Worm (Caenorhabditis elegans) whole organism, L2 larva: ENCODE data around the gene nhr-146.
"Not testable (repeated sequence)": the region's sequence is repeated elsewhere in the genome, so short reads cannot be mapped to it uniquely, and the experiment has no call there.

Source experiments
- C34F6.9 ChIP-seq: fragments of 150-350 bp; optimal IDR thresholded peaks from 2 replicates; lab custom pipeline; 2014; ENCODE audit warnings: missing biosample characterization, missing genetic modification characterization
- R02D3.7 ChIP-seq: fragments of 150-350 bp; optimal IDR thresholded peaks from 2 replicates; lab custom pipeline; 2014; ENCODE audit warnings: missing biosample characterization, missing genetic modification characterization
- alr-1 ChIP-seq: fragments of 150-350 bp; optimal IDR thresholded peaks from 2 replicates; lab custom pipeline; 2014; ENCODE audit warnings: missing biosample characterization, missing genetic modification characterization
- aly-2 ChIP-seq: fragments of 150-350 bp; optimal IDR thresholded peaks from 2 replicates; lab custom pipeline; 2014; ENCODE audit warnings: missing biosample characterization, missing genetic modification characterization
- ama-1 ChIP-seq: fragments of 150-350 bp; optimal IDR thresholded peaks from 2 replicates; lab custom pipeline; 2018; ENCODE audit warnings: inconsistent platforms
- blmp-1 ChIP-seq: sonication (generic microtip); optimal IDR thresholded peaks from 2 replicates; lab custom pipeline; 2017; ENCODE audit warnings: missing genetic modification characterization, mild to moderate bottlenecking, missing compliant biosample characterization, antibody characterized with exemption, moderate library complexity; ENCODE audit not compliant: insufficient read depth
- ceh-16 ChIP-seq: fragments of 150-350 bp; optimal IDR thresholded peaks from 2 replicates; lab custom pipeline; 2014; ENCODE audit warnings: missing biosample characterization, missing genetic modification characterization
- ceh-82 ChIP-seq: fragments of 150-350 bp; optimal IDR thresholded peaks from 2 replicates; lab custom pipeline; 2014; ENCODE audit warnings: missing biosample characterization, missing genetic modification characterization
- egl-27 ChIP-seq: sonication (generic microtip); optimal IDR thresholded peaks from 3 replicates; lab custom pipeline; 2017; ENCODE audit warnings: missing biosample characterization, missing genetic modification reagents, missing genetic modification characterization
- elt-1 ChIP-seq: fragments of 150-350 bp; optimal IDR thresholded peaks from 2 replicates; lab custom pipeline; 2014; ENCODE audit warnings: missing biosample characterization, missing genetic modification characterization
- elt-3 ChIP-seq: sonication (generic microtip); optimal IDR thresholded peaks from 2 replicates; lab custom pipeline; 2017; ENCODE audit warnings: missing biosample characterization, missing genetic modification characterization
- fos-1 ChIP-seq: fragments of 150-350 bp; optimal IDR thresholded peaks from 2 replicates; lab custom pipeline; 2014; ENCODE audit warnings: missing biosample characterization, missing genetic modification characterization
- lin-11 ChIP-seq: fragments of 150-350 bp; sonication (generic microtip); optimal IDR thresholded peaks from 2 replicates; lab custom pipeline; 2014; ENCODE audit warnings: missing biosample characterization, missing genetic modification characterization, inconsistent platforms, mixed read lengths
- lin-39 ChIP-seq: fragments of 150-350 bp; optimal IDR thresholded peaks from 2 replicates; lab custom pipeline; 2014; ENCODE audit warnings: missing biosample characterization, missing genetic modification reagents, missing genetic modification characterization
- lsy-2 ChIP-seq, 2 experiments: fragments of 150-350 bp in 1 of 2; sonication (generic microtip) in 1 of 2; optimal IDR thresholded peaks; 2 replicates each; lab custom pipeline; 2014 to 2017; ENCODE audit warnings: missing biosample characterization in 2 of 2, missing genetic modification characterization in 2 of 2
- mab-5 ChIP-seq: fragments of 150-350 bp; optimal IDR thresholded peaks from 2 replicates; lab custom pipeline; 2014; ENCODE audit warnings: missing biosample characterization, missing genetic modification characterization
- mbf-1 ChIP-seq: sonication (generic microtip); optimal IDR thresholded peaks from 2 replicates; lab custom pipeline; 2017; ENCODE audit warnings: missing biosample characterization, missing genetic modification characterization
- nhr-10 ChIP-seq: sonication (generic microtip); optimal IDR thresholded peaks from 2 replicates; lab custom pipeline; 2017; ENCODE audit warnings: missing biosample characterization, missing genetic modification characterization
- nhr-12 ChIP-seq: fragments of 150-350 bp; optimal IDR thresholded peaks from 2 replicates; lab custom pipeline; 2014; ENCODE audit warnings: missing biosample characterization, missing genetic modification characterization
- nhr-129 ChIP-seq: fragments of 150-350 bp; optimal IDR thresholded peaks from 2 replicates; lab custom pipeline; 2014; ENCODE audit warnings: missing biosample characterization, missing genetic modification characterization
- nhr-21 ChIP-seq: fragments of 150-350 bp; optimal IDR thresholded peaks from 2 replicates; lab custom pipeline; 2014; ENCODE audit warnings: missing biosample characterization, missing genetic modification characterization
- nhr-23 ChIP-seq: fragments of 150-350 bp; optimal IDR thresholded peaks from 2 replicates; lab custom pipeline; 2014; ENCODE audit warnings: missing biosample characterization, missing genetic modification reagents, missing genetic modification characterization
- nhr-25 ChIP-seq: fragments of 150-350 bp; sonication (generic microtip); optimal IDR thresholded peaks from 3 replicates; lab custom pipeline; 2014; ENCODE audit warnings: missing biosample characterization, missing genetic modification characterization
- nhr-6 ChIP-seq: fragments of 150-350 bp; optimal IDR thresholded peaks from 2 replicates; lab custom pipeline; 2014; ENCODE audit warnings: missing biosample characterization, missing genetic modification characterization
- peb-1 ChIP-seq: fragments of 150-350 bp; optimal IDR thresholded peaks from 2 replicates; lab custom pipeline; 2014; ENCODE audit warnings: missing biosample characterization, missing genetic modification characterization
- sem-4 ChIP-seq: fragments of 150-350 bp; optimal IDR thresholded peaks from 2 replicates; lab custom pipeline; 2014; ENCODE audit warnings: missing biosample characterization, missing genetic modification reagents, missing genetic modification characterization
- sma-3 ChIP-seq: sonication (generic microtip); optimal IDR thresholded peaks from 2 replicates; lab custom pipeline; 2016; ENCODE audit warnings: missing genetic modification reagents, missing genetic modification characterization, missing compliant biosample characterization
- sma-9 ChIP-seq, 2 experiments: fragments of 150-350 bp in 1 of 2; sonication (generic microtip) in 1 of 2; optimal IDR thresholded peaks; 2 replicates each; lab custom pipeline; 2014 to 2016; ENCODE audit warnings: missing genetic modification characterization in 2 of 2, mild to moderate bottlenecking in 1 of 2, missing biosample characterization in 1 of 2, missing compliant biosample characterization in 1 of 2, missing genetic modification reagents in 1 of 2, moderate library complexity in 1 of 2
- snpc-4 ChIP-seq: fragments of 150-350 bp; optimal IDR thresholded peaks from 2 replicates; lab custom pipeline; 2014; ENCODE audit warnings: missing biosample characterization, missing genetic modification characterization
- unc-39 ChIP-seq: fragments of 150-350 bp; optimal IDR thresholded peaks from 2 replicates; lab custom pipeline; 2014; ENCODE audit warnings: missing biosample characterization, missing genetic modification characterization
- unc-62 ChIP-seq: fragments of 150-350 bp; optimal IDR thresholded peaks from 2 replicates; lab custom pipeline; 2014; ENCODE audit warnings: missing biosample characterization, missing genetic modification reagents, missing genetic modification characterization
- ztf-1 ChIP-seq: fragments of 200-800 bp; sonication (Bioruptor generic); conservative IDR thresholded peaks from 2 replicates; pipeline ENCODE4 v1.3.6; 2022; ENCODE audit warnings: missing genetic modification characterization, missing compliant biosample characterization
- ztf-11 ChIP-seq: sonication (generic microtip); optimal IDR thresholded peaks from 2 replicates; lab custom pipeline; 2017; ENCODE audit warnings: missing biosample characterization, missing genetic modification characterization

Gene nhr-146

ce11 chrIV:1597018-1597417 lies 29.6 kb upstream of the nhr-146 start, which contains the start of gene ced-2:
Gene ced-2, plus strand, starts transcription at chrIV:1597318.
- TF ChIP-seq ztf-1 (GFP tag; lab: Robert Waterston, UW) (no peak), alr-1 (tag; lab: Kevin White, UChicago) (no peak), nhr-10 (no peak)
- TF ChIP-seq, all 48 proteins: peak for 0

- TF ChIP-seq nhr-25 (tag; lab: Kevin White, UChicago) (no peak), nhr-10 (no peak), ztf-1 (GFP tag; lab: Robert Waterston, UW) (no peak), nhr-23 (tag; lab: Kevin White, UChicago) (no peak), nhr-6 (tag; lab: Kevin White, UChicago) (no peak)
Measured at ce11 chrIV:1600784-1601183, 25.8 kb upstream of the nhr-146 start.

- no peak for TF ChIP-seq nhr-12
- no peak for TF ChIP-seq mbf-1 (tag; lab: Kevin White, UChicago)
- TF ChIP-seq ceh-16 = no peak
- no peak for TF ChIP-seq R02D3.7 (tag; lab: Kevin White, UChicago)
- TF ChIP-seq aly-2 (tag; lab: Kevin White, UChicago) = no peak
- no peak for TF ChIP-seq nhr-10
- TF ChIP-seq elt-3 (tag; lab: Kevin White, UChicago) = no peak
- no peak for TF ChIP-seq unc-39
- no peak for TF ChIP-seq lsy-2 (tag; optimal IDR thresholded peaks at IDR 0.05; lab: Kevin White, UChicago)
- TF ChIP-seq C34F6.9 (tag; lab: Kevin White, UChicago) = no peak
- no peak for TF ChIP-seq sem-4 (tag; lab: Kevin White, UChicago)
- TF ChIP-seq snpc-4 (tag; lab: Kevin White, UChicago) = no peak
- TF ChIP-seq ztf-1 (GFP tag; lab: Robert Waterston, UW) = no peak
Measured at ce11 chrIV:1601357-1601756, 25.2 kb upstream of the nhr-146 start, which contains the start of gene set-23. Gene set-23, plus strand, starts transcription at chrIV:1601657.

- TF ChIP-seq peb-1 (no peak), mbf-1 (tag; lab: Kevin White, UChicago) (no peak), ztf-1 (GFP tag; lab: Robert Waterston, UW) (no peak), elt-1 (tag; lab: Kevin White, UChicago) (no peak), ceh-82 (tag; lab: Kevin White, UChicago) (no peak), lin-39 (tag; lab: Kevin White, UChicago) (no peak), lin-11 (tag; lab: Kevin White, UChicago) (no peak)
Measured at ce11 chrIV:1602936-1603457, 23.6 kb upstream of the nhr-146 start.

ce11 chrIV:1605276-1605762 lies 21.3 kb upstream of the nhr-146 start, which contains the start of gene Y41D4B.11:
Gene Y41D4B.11, plus strand, starts transcription at chrIV:1605712.
- TF ChIP-seq aly-2 (tag; lab: Kevin White, UChicago) (no peak), nhr-129 (no peak), mbf-1 (tag; lab: Kevin White, UChicago) (no peak), C34F6.9 (tag; lab: Kevin White, UChicago) (no peak), sma-3 (GFP tag; lab: Kevin White, UChicago) (no peak), ama-1 (lab: Kevin White, UChicago) (no peak)

- not testable (repeated sequence) for TF ChIP-seq lin-39 (tag; lab: Kevin White, UChicago); egl-27 (tag; lab: Kevin White, UChicago); ztf-1 (GFP tag; lab: Robert Waterston, UW)
Measured at ce11 chrIV:1609973-1610372, 16.6 kb upstream of the nhr-146 start, which contains the start of gene dsl-3. Gene dsl-3, plus strand, starts transcription at chrIV:1610273.

- TF ChIP-seq sma-3 (GFP tag; lab: Kevin White, UChicago) = no peak
- TF ChIP-seq snpc-4 (tag; lab: Kevin White, UChicago) = no peak
- no peak for TF ChIP-seq mab-5
- TF ChIP-seq fos-1 (tag; lab: Kevin White, UChicago) = no peak
- TF ChIP-seq elt-1 (tag; lab: Kevin White, UChicago) = no peak
- no peak for TF ChIP-seq blmp-1 (tag; lab: Kevin White, UChicago)
- TF ChIP-seq unc-62 (GFP tag; lab: Kevin White, UChicago) = no peak
- no peak for TF ChIP-seq nhr-25 (tag; lab: Kevin White, UChicago)
- no peak for TF ChIP-seq nhr-6 (tag; lab: Kevin White, UChicago)
- TF ChIP-seq sem-4 (tag; lab: Kevin White, UChicago) = no peak
- TF ChIP-seq alr-1 (tag; lab: Kevin White, UChicago) = no peak
- no peak for TF ChIP-seq ztf-11 (tag; lab: Kevin White, UChicago)
- TF ChIP-seq nhr-21 (tag; lab: Kevin White, UChicago) = no peak
- no peak for TF ChIP-seq sma-9 (GFP tag; optimal IDR thresholded peaks at IDR 0.05; lab: Kevin White, UChicago)
- no peak for TF ChIP-seq sma-9 (tag; optimal IDR thresholded peaks at IDR 0.05; lab: Kevin White, UChicago)
Measured at ce11 chrIV:1613592-1613991, 13.0 kb upstream of the nhr-146 start, which contains the start of gene nhr-122. Gene nhr-122, plus strand, starts transcription at chrIV:1613892.
